Worm (Caenorhabditis elegans) whole organism, L3 larva: Measurements from ENCODE around the gene Y57G7A.3.

Experiments
- R02D3.7 ChIP-seq: fragments of 150-350 bp; optimal IDR thresholded peaks from 2 replicates; lab custom pipeline; 2014; ENCODE audit warnings: missing biosample characterization, missing genetic modification characterization
- ZK546.5 ChIP-seq: sonication (generic microtip); optimal IDR thresholded peaks from 2 replicates; lab custom pipeline; 2017; ENCODE audit warnings: missing biosample characterization, missing genetic modification characterization
- aly-2 ChIP-seq: fragments of 150-350 bp; optimal IDR thresholded peaks from 2 replicates; lab custom pipeline; 2014; ENCODE audit warnings: missing biosample characterization, missing genetic modification characterization
- ama-1 ChIP-seq: fragments of 150-350 bp; optimal IDR thresholded peaks from 2 replicates; lab custom pipeline; 2018
- ceh-16 ChIP-seq: sonication (generic microtip); optimal IDR thresholded peaks from 2 replicates; lab custom pipeline; 2017; ENCODE audit warnings: missing biosample characterization, missing genetic modification characterization
- ceh-28 ChIP-seq: fragments of 150-350 bp; optimal IDR thresholded peaks from 2 replicates; lab custom pipeline; 2014; ENCODE audit warnings: missing biosample characterization, missing genetic modification reagents, missing genetic modification characterization
- ceh-9 ChIP-seq: sonication (generic microtip); optimal IDR thresholded peaks from 2 replicates; lab custom pipeline; 2018; ENCODE audit warnings: missing biosample characterization, missing genetic modification characterization
- daf-12 ChIP-seq: fragments of 150-350 bp; optimal IDR thresholded peaks from 2 replicates; lab custom pipeline; 2014; ENCODE audit warnings: missing biosample characterization, missing genetic modification reagents, missing genetic modification characterization
- egl-27 ChIP-seq: sonication (generic microtip); optimal IDR thresholded peaks from 4 replicates; lab custom pipeline; 2017; ENCODE audit warnings: missing biosample characterization, missing genetic modification reagents, missing genetic modification characterization
- egl-5 ChIP-seq: fragments of 150-350 bp; optimal IDR thresholded peaks from 2 replicates; lab custom pipeline; 2017; ENCODE audit warnings: missing biosample characterization, missing genetic modification reagents, missing genetic modification characterization, inconsistent platforms
- elt-1 ChIP-seq: fragments of 150-350 bp; optimal IDR thresholded peaks from 2 replicates; lab custom pipeline; 2014; ENCODE audit warnings: missing biosample characterization, missing genetic modification characterization
- elt-2 ChIP-seq: sonication (generic microtip); optimal IDR thresholded peaks from 2 replicates; lab custom pipeline; 2016; ENCODE audit warnings: missing genetic modification reagents, mild to moderate bottlenecking, missing genetic modification characterization, missing compliant biosample characterization
- elt-3 ChIP-seq, 3 experiments: fragments of 150-350 bp in 1 of 3; sonication (generic microtip) in 2 of 3; optimal IDR thresholded peaks; 2 replicates in 2 of 3; 4 replicates in 1 of 3; lab custom pipeline; 2014 to 2017; ENCODE audit warnings: missing biosample characterization in 3 of 3, missing genetic modification characterization in 3 of 3
- eor-1 ChIP-seq, 2 experiments: fragments of 150-350 bp; optimal IDR thresholded peaks; 2 replicates each; lab custom pipeline; 2014 to 2018; ENCODE audit warnings: missing biosample characterization in 2 of 2, missing genetic modification characterization in 2 of 2
- fkh-10 ChIP-seq: sonication (generic microtip); optimal IDR thresholded peaks from 2 replicates; lab custom pipeline; 2017; ENCODE audit warnings: missing biosample characterization, missing genetic modification reagents, missing genetic modification characterization
- fkh-2 ChIP-seq: fragments of 150-350 bp; optimal IDR thresholded peaks from 2 replicates; lab custom pipeline; 2014; ENCODE audit warnings: missing biosample characterization, missing genetic modification reagents, missing genetic modification characterization
- fos-1 ChIP-seq: fragments of 150-350 bp; optimal IDR thresholded peaks from 2 replicates; lab custom pipeline; 2014; ENCODE audit warnings: missing biosample characterization, missing genetic modification characterization
- hmg-11 ChIP-seq: sonication (generic microtip); optimal IDR thresholded peaks from 2 replicates; lab custom pipeline; 2016; ENCODE audit warnings: missing genetic modification characterization, missing compliant biosample characterization
- jun-1 ChIP-seq: fragments of 150-350 bp; optimal IDR thresholded peaks from 2 replicates; lab custom pipeline; 2014; ENCODE audit warnings: missing biosample characterization, missing genetic modification reagents, missing genetic modification characterization
- lin-15B ChIP-seq: fragments of 150-350 bp; optimal IDR thresholded peaks from 2 replicates; lab custom pipeline; 2014; ENCODE audit warnings: missing biosample characterization, missing genetic modification characterization
- lin-39 ChIP-seq: fragments of 150-350 bp; optimal IDR thresholded peaks from 2 replicates; lab custom pipeline; 2018; ENCODE audit warnings: missing biosample characterization, missing genetic modification reagents, missing genetic modification characterization
- lsy-12 ChIP-seq: sonication (generic microtip); optimal IDR thresholded peaks from 2 replicates; lab custom pipeline; 2016; ENCODE audit warnings: mild to moderate bottlenecking, missing genetic modification characterization, missing compliant biosample characterization
- mdl-1 ChIP-seq: fragments of 150-350 bp; optimal IDR thresholded peaks from 2 replicates; lab custom pipeline; 2014; ENCODE audit warnings: missing biosample characterization, missing genetic modification characterization
- mml-1 ChIP-seq: fragments of 150-350 bp; sonication (generic microtip); optimal IDR thresholded peaks from 3 replicates; lab custom pipeline; 2014; ENCODE audit warnings: missing biosample characterization, missing genetic modification characterization
- nfya-1 ChIP-seq: sonication (generic microtip); optimal IDR thresholded peaks from 2 replicates; lab custom pipeline; 2017; ENCODE audit warnings: missing genetic modification characterization, mild to moderate bottlenecking, missing compliant biosample characterization, antibody characterized with exemption, moderate library complexity; ENCODE audit not compliant: insufficient read depth
- nhr-11 ChIP-seq: fragments of 150-350 bp; optimal IDR thresholded peaks from 2 replicates; lab custom pipeline; 2014; ENCODE audit warnings: missing biosample characterization, missing genetic modification characterization
- nhr-12 ChIP-seq: fragments of 150-350 bp; optimal IDR thresholded peaks from 2 replicates; lab custom pipeline; 2014; ENCODE audit warnings: missing biosample characterization, missing genetic modification characterization
- nhr-23 ChIP-seq: fragments of 150-350 bp; optimal IDR thresholded peaks from 2 replicates; lab custom pipeline; 2014; ENCODE audit warnings: missing biosample characterization, missing genetic modification reagents, missing genetic modification characterization
- nhr-25 ChIP-seq: sonication (generic microtip); optimal IDR thresholded peaks from 2 replicates; lab custom pipeline; 2017; ENCODE audit warnings: missing biosample characterization, missing genetic modification characterization
- nhr-28 ChIP-seq: fragments of 150-350 bp; optimal IDR thresholded peaks from 2 replicates; lab custom pipeline; 2014; ENCODE audit warnings: missing biosample characterization, missing genetic modification characterization
- nhr-43 ChIP-seq: sonication (generic microtip); optimal IDR thresholded peaks from 2 replicates; lab custom pipeline; 2016; ENCODE audit warnings: mild to moderate bottlenecking, missing genetic modification characterization, missing compliant biosample characterization; ENCODE audit not compliant: poor library complexity, severe bottlenecking
- nhr-67 ChIP-seq: fragments of 150-350 bp; optimal IDR thresholded peaks from 2 replicates; lab custom pipeline; 2014; ENCODE audit warnings: missing biosample characterization, missing genetic modification characterization
- nhr-76 ChIP-seq: fragments of 150-350 bp; sonication (generic microtip); optimal IDR thresholded peaks from 5 replicates; lab custom pipeline; 2014; ENCODE audit warnings: missing biosample characterization, missing genetic modification characterization
- nhr-77 ChIP-seq: fragments of 150-350 bp; optimal IDR thresholded peaks from 2 replicates; lab custom pipeline; 2014; ENCODE audit warnings: missing biosample characterization, missing genetic modification characterization
- pha-4 ChIP-seq: fragments of 150-350 bp; optimal IDR thresholded peaks from 2 replicates; lab custom pipeline; 2014; ENCODE audit warnings: missing biosample characterization, missing genetic modification reagents, missing genetic modification characterization
- pqm-1 ChIP-seq: fragments of 150-350 bp; optimal IDR thresholded peaks from 2 replicates; lab custom pipeline; 2017; ENCODE audit warnings: missing biosample characterization, missing genetic modification characterization, inconsistent platforms
- sea-2 ChIP-seq: fragments of 150-350 bp; sonication (generic microtip); optimal IDR thresholded peaks from 4 replicates; lab custom pipeline; 2014; ENCODE audit warnings: missing biosample characterization, missing genetic modification reagents, missing genetic modification characterization
- skn-1 ChIP-seq: fragments of 150-350 bp; optimal IDR thresholded peaks from 2 replicates; lab custom pipeline; 2014; ENCODE audit warnings: missing biosample characterization, missing genetic modification characterization
- snpc-4 ChIP-seq: fragments of 150-350 bp; optimal IDR thresholded peaks from 2 replicates; lab custom pipeline; 2014; ENCODE audit warnings: missing biosample characterization, missing genetic modification characterization
- tbx-2 ChIP-seq: sonication (generic microtip); optimal IDR thresholded peaks from 2 replicates; lab custom pipeline; 2016; ENCODE audit warnings: mild to moderate bottlenecking, missing genetic modification characterization, missing compliant biosample characterization
- unc-39 ChIP-seq: sonication (generic microtip); optimal IDR thresholded peaks from 4 replicates; lab custom pipeline; 2017; ENCODE audit warnings: missing biosample characterization, missing genetic modification characterization
- unc-62 ChIP-seq: fragments of 150-350 bp; sonication (generic microtip); optimal IDR thresholded peaks from 4 replicates; lab custom pipeline; 2014; ENCODE audit warnings: missing biosample characterization, missing genetic modification reagents, missing genetic modification characterization
- zag-1 ChIP-seq: fragments of 150-350 bp; optimal IDR thresholded peaks from 2 replicates; lab custom pipeline; 2014; ENCODE audit warnings: missing biosample characterization, missing genetic modification characterization
- ztf-11 ChIP-seq: fragments of 150-350 bp; optimal IDR thresholded peaks from 2 replicates; lab custom pipeline; 2014; ENCODE audit warnings: missing biosample characterization, missing genetic modification characterization
- ztf-4 ChIP-seq: fragments of 150-350 bp; optimal IDR thresholded peaks from 2 replicates; lab custom pipeline; 2014; ENCODE audit warnings: missing biosample characterization, missing genetic modification characterization

The Y57G7A.3 gene

DNA sequence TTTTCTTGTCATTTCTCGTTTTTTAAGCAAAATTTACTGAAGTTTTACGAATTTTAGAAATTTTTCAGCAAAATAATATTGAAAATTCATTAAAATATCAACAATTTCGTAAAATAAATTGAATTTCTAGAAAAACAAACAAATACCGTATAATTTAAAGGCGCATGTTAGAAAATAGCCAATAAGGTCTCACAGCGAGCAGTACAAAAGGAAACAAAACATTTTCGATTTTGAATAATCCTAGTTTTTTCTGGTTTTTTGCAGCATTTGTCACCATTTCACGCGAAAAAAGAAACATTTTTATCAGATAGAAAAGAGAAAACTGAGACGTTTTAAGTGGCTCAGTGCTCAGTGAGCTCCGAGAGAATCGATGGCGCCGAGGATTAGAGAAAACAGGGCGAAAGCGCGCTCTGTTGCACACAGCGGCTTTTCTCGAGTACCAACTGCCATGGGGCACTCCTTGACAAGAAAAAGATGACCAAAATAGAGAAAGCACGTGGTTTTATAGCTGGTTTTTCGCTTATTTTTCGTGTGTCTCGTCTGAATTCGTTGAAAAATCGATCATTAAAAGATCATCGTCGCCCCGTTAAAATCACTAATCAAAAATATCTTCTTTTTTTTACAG, 24.4 kb downstream of the Y57G7A.3 start, which contains the start of the genes alh-6 and fcho-1:
TSS of gene alh-6 (minus strand) at position 242 of the 625 bp plus-strand sequence.
TSS of gene fcho-1 (plus strand) at position 624 of the 625 bp plus-strand sequence.
- TF ChIP-seq ztf-11 (tag; lab: Kevin White, UChicago) (no peak), nfya-1 (peak; percentile 46), hmg-11 (tag; lab: Kevin White, UChicago) (peak; percentile 14), lin-39 (tag; lab: Kevin White, UChicago) (peak; percentile 58), egl-5 (no peak), pha-4 (tag; lab: Kevin White, UChicago) (peak; percentile 42), lin-15B (peak; percentile 71), elt-1 (tag; lab: Kevin White, UChicago) (no peak), skn-1 (tag; lab: Kevin White, UChicago) (no peak), lsy-12 (peak; percentile 13), ama-1 (lab: Kevin White, UChicago) (peak; percentile 6), elt-2 (tag; lab: Kevin White, UChicago) (no peak)

DNA sequence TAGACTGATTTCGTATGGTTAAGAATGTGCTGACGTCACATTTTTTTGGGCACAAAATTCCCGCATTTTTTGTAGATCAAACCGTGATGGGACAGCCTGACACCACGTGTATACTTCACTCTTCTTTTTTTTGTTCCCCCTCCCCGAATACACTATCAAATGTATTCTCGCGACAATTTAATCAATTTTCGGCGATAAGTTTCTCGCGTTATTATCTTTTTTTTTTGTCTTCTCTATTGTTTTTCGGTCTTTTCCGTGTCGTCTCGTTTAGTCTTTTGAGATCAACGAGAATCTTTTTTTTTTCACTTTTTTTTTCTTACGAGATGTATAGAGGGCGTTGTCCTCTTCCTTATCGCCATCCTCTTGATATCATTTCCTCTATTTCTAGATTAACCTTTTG, 29.7 kb downstream of the Y57G7A.3 start:
- TF ChIP-seq nhr-76 (tag; lab: Kevin White, UChicago) (no peak), snpc-4 (tag; lab: Kevin White, UChicago) (no peak), unc-39 (tag; lab: Kevin White, UChicago) (no peak), elt-3 (tag; optimal IDR thresholded peaks at IDR 0.05; lab: Kevin White, UChicago) (peak in 1 of 3 experiments; percentile 5), ceh-16 (tag; lab: Kevin White, UChicago) (no peak), jun-1 (tag; lab: Kevin White, UChicago) (no peak), daf-12 (no peak), pha-4 (tag; lab: Kevin White, UChicago) (no peak), nhr-12 (tag; lab: Kevin White, UChicago) (no peak), egl-5 (no peak), elt-2 (tag; lab: Kevin White, UChicago) (peak; percentile 52), ama-1 (lab: Kevin White, UChicago) (no peak), ZK546.5 (no peak), fkh-2 (tag; lab: Kevin White, UChicago) (no peak), nhr-67 (tag; lab: Kevin White, UChicago) (no peak), mml-1 (tag; lab: Kevin White, UChicago) (no peak), nhr-23 (no peak), ceh-9 (tag; lab: Kevin White, UChicago) (no peak)

DNA sequence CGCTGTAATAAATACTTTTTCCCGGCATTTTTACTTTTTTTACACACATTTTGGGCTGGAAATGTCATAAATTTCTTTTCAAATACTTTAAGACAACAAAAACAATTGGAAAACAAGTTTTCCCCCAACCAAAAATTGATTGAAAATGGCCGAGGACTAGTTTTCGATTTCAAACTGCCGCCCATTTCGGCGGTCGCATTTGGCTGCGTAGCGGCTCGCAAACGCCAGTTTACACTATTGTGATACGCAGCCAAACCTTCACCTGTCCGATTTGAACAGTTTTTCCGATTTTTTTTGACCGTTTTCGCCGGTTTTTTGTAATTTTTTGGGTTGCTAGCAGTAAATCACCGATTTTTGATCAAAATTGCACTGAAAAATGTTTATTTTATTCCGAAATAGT, 34.8 kb downstream of the Y57G7A.3 start:
- TF ChIP-seq elt-3 (tag; optimal IDR thresholded peaks at IDR 0.05; lab: Kevin White, UChicago) (peak in 2 of 3 experiments; percentile 32 to 93), tbx-2 (peak; percentile 81), sea-2 (GFP tag; lab: Kevin White, UChicago) (no peak), fos-1 (peak; percentile 85), zag-1 (tag; lab: Kevin White, UChicago) (no peak), mdl-1 (tag; lab: Kevin White, UChicago) (no peak), lsy-12 (peak; percentile 100), fkh-2 (tag; lab: Kevin White, UChicago) (no peak), nhr-28 (tag; lab: Kevin White, UChicago) (peak; percentile 13), lin-39 (tag; lab: Kevin White, UChicago) (peak; percentile 95), aly-2 (tag; lab: Kevin White, UChicago) (peak; percentile 80), egl-27 (tag; lab: Kevin White, UChicago) (peak; percentile 66), nhr-77 (peak; percentile 75), hmg-11 (tag; lab: Kevin White, UChicago) (peak; percentile 61), egl-5 (peak; percentile 86), nhr-67 (tag; lab: Kevin White, UChicago) (no peak), nhr-25 (peak; percentile 99), jun-1 (tag; lab: Kevin White, UChicago) (peak; percentile 93), lin-15B (peak; percentile 97), nfya-1 (peak; percentile 96), ama-1 (lab: Kevin White, UChicago) (peak; percentile 85), nhr-23 (peak; percentile 99), skn-1 (tag; lab: Kevin White, UChicago) (peak; percentile 84), elt-1 (tag; lab: Kevin White, UChicago) (peak; percentile 91), ztf-11 (tag; lab: Kevin White, UChicago) (no peak), ceh-28 (tag; lab: Kevin White, UChicago) (peak; percentile 85), nhr-11 (tag; lab: Kevin White, UChicago) (peak; percentile 79), daf-12 (no peak), ceh-16 (tag; lab: Kevin White, UChicago) (peak; percentile 15), R02D3.7 (tag; lab: Kevin White, UChicago) (peak; percentile 89), fkh-10 (GFP tag; lab: Kevin White, UChicago) (peak; percentile 77), mml-1 (tag; lab: Kevin White, UChicago) (no peak), eor-1 (tag; optimal IDR thresholded peaks at IDR 0.05; lab: Kevin White, UChicago) (no peak), nhr-43 (tag; lab: Kevin White, UChicago) (peak; percentile 94), snpc-4 (tag; lab: Kevin White, UChicago) (peak; percentile 83), ztf-4 (tag; lab: Kevin White, UChicago) (peak; percentile 23), nhr-12 (tag; lab: Kevin White, UChicago) (no peak), pqm-1 (tag; lab: Kevin White, UChicago) (peak; percentile 50), unc-62 (GFP tag; lab: Kevin White, UChicago) (peak; percentile 78), ceh-9 (tag; lab: Kevin White, UChicago) (no peak)
